Fruit fly (Drosophila melanogaster) whole organism, embryonic: Measurements from ENCODE around the gene CG14024.

ENCODE experiments used
- Adf1 ChIP-seq: fragments of 200-800 bp; sonication (Bioruptor generic); IDR thresholded peaks from 2 replicates; pipeline ENCODE4 v1.3.6; 2022; ENCODE audit warnings: missing biosample characterization, missing genetic modification characterization
- CG10431 ChIP-seq: fragments of 200-800 bp; sonication (Bioruptor generic); optimal IDR thresholded peaks from 3 replicates; lab custom pipeline; 2018; ENCODE audit warnings: missing biosample characterization, mild to moderate bottlenecking, missing genetic modification characterization
- CG10543 ChIP-seq: fragments of 200-800 bp; sonication (Bioruptor generic); optimal IDR thresholded peaks from 3 replicates; lab custom pipeline; 2017; ENCODE audit warnings: missing biosample characterization, mild to moderate bottlenecking, missing genetic modification characterization, moderate library complexity
- CG12071 ChIP-seq: fragments of 200-800 bp; sonication (Bioruptor generic); optimal IDR thresholded peaks from 3 replicates; lab custom pipeline; 2018; ENCODE audit warnings: missing biosample characterization, mild to moderate bottlenecking, missing genetic modification characterization
- CG14710 ChIP-seq: fragments of 200-800 bp; sonication (Bioruptor generic); optimal IDR thresholded peaks from 3 replicates; lab custom pipeline; 2019; ENCODE audit warnings: missing biosample characterization, mild to moderate bottlenecking, missing genetic modification characterization, moderate library complexity
- CG1602 ChIP-seq: fragments of 200-800 bp; sonication (Bioruptor generic); optimal IDR thresholded peaks from 3 replicates; lab custom pipeline; 2016; ENCODE audit warnings: missing biosample characterization, missing genetic modification characterization
- CG1832 ChIP-seq: fragments of 200-800 bp; sonication (Bioruptor generic); optimal IDR thresholded peaks from 2 replicates; lab custom pipeline; 2017; ENCODE audit warnings: missing biosample characterization, mild to moderate bottlenecking, missing genetic modification characterization, inconsistent platforms
- CG18476 ChIP-seq: fragments of 200-800 bp; sonication (Bioruptor generic); optimal IDR thresholded peaks from 2 replicates; lab custom pipeline; 2016; ENCODE audit warnings: missing biosample characterization, mild to moderate bottlenecking, missing genetic modification characterization
- CG2712 ChIP-seq: fragments of 200-800 bp; optimal IDR thresholded peaks from 3 replicates; lab custom pipeline; 2019; ENCODE audit warnings: missing biosample characterization, mild to moderate bottlenecking, missing genetic modification characterization, moderate library complexity
- CG2875 ChIP-seq: fragments of 200-800 bp; sonication (Bioruptor generic); optimal IDR thresholded peaks from 2 replicates; lab custom pipeline; 2017; ENCODE audit warnings: missing biosample characterization, mild to moderate bottlenecking, missing genetic modification characterization, missing genetic modification reagents
- CG33213 ChIP-seq: fragments of 200-800 bp; sonication (Bioruptor generic); optimal IDR thresholded peaks from 3 replicates; lab custom pipeline; 2016; ENCODE audit warnings: missing biosample characterization, missing genetic modification characterization
- CG3726 ChIP-seq: fragments of 200-800 bp; sonication (Bioruptor generic); IDR thresholded peaks from 3 replicates; pipeline ENCODE4, ENCODE4 v1.3.6; 2022; ENCODE audit warnings: missing biosample characterization, missing genetic modification characterization
- CG4328 ChIP-seq: fragments of 200-800 bp; sonication (Bioruptor generic); optimal IDR thresholded peaks from 3 replicates; lab custom pipeline; 2017; ENCODE audit warnings: missing biosample characterization, missing genetic modification reagents, missing genetic modification characterization
- CG4360 ChIP-seq: fragments of 200-800 bp; sonication (Bioruptor generic); IDR thresholded peaks from 2 replicates; pipeline ENCODE4 v1.3.6; 2022; ENCODE audit warnings: missing biosample characterization, missing genetic modification characterization
- CG5245 ChIP-seq: fragments of 200-800 bp; sonication (Bioruptor generic); optimal IDR thresholded peaks from 3 replicates; lab custom pipeline; 2016; ENCODE audit warnings: missing biosample characterization, missing genetic modification characterization
- CG6683 ChIP-seq: fragments of 200-800 bp; sonication (Bioruptor generic); optimal IDR thresholded peaks from 2 replicates; lab custom pipeline; 2017; ENCODE audit warnings: missing biosample characterization, mild to moderate bottlenecking, missing genetic modification characterization, missing genetic modification reagents
- CG7357 ChIP-seq: fragments of 200-800 bp; sonication (Bioruptor generic); IDR thresholded peaks from 3 replicates; pipeline ENCODE4 v1.3.6; 2022; ENCODE audit warnings: missing biosample characterization, missing genetic modification characterization
- CG7928 ChIP-seq: fragments of 200-800 bp; sonication (Bioruptor generic); optimal IDR thresholded peaks from 2 replicates; lab custom pipeline; 2017; ENCODE audit warnings: missing biosample characterization, mild to moderate bottlenecking, missing genetic modification characterization
- CG7987 ChIP-seq: fragments of 200-800 bp; sonication (Bioruptor generic); optimal IDR thresholded peaks from 2 replicates; lab custom pipeline; 2018; ENCODE audit warnings: missing biosample characterization, mild to moderate bottlenecking, missing genetic modification characterization, moderate library complexity
- CHES-1-like ChIP-seq: fragments of 200-800 bp; sonication (Bioruptor generic); optimal IDR thresholded peaks from 2 replicates; lab custom pipeline; 2016; ENCODE audit warnings: missing biosample characterization, missing genetic modification characterization
- D ChIP-seq, 2 experiments: fragments of 200-800 bp in 1 of 2; fragments of >200 bp in 1 of 2; sonication (Bioruptor generic) in 1 of 2; optimal IDR thresholded peaks; 2 replicates in 1 of 2; 3 replicates in 1 of 2; lab custom pipeline; 2017; ENCODE audit warnings: mild to moderate bottlenecking in 1 of 2, missing biosample characterization in 1 of 2, missing genetic modification characterization in 1 of 2, missing genetic modification reagents in 1 of 2
- Dip2 ChIP-seq: fragments of 200-800 bp; sonication (Bioruptor generic); IDR thresholded peaks from 2 replicates; pipeline ENCODE4 v1.3.6; 2022; ENCODE audit warnings: missing biosample characterization, missing genetic modification characterization
- E2f1 ChIP-seq: fragments of 200-800 bp; sonication (Bioruptor generic); IDR thresholded peaks from 2 replicates; pipeline ENCODE4 v1.3.6; 2022; ENCODE audit warnings: missing biosample characterization, missing genetic modification characterization
- Fer3 ChIP-seq: fragments of 200-800 bp; sonication (Bioruptor generic); optimal IDR thresholded peaks from 2 replicates; lab custom pipeline; 2018; ENCODE audit warnings: missing biosample characterization, mild to moderate bottlenecking, missing genetic modification characterization, moderate library complexity
- Hr39 ChIP-seq: fragments of >200 bp; optimal IDR thresholded peaks from 2 replicates; lab custom pipeline; 2017
- Hsf ChIP-seq: fragments of 200-800 bp; sonication (Bioruptor generic); optimal IDR thresholded peaks from 3 replicates; lab custom pipeline; 2016; ENCODE audit warnings: missing biosample characterization, missing genetic modification characterization
- Lhr ChIP-seq: fragments of 200-800 bp; sonication (Bioruptor generic); optimal IDR thresholded peaks from 3 replicates; lab custom pipeline; 2017; ENCODE audit warnings: mild to moderate bottlenecking, missing biosample characterization, missing genetic modification reagents, missing genetic modification characterization
- Mes4 ChIP-seq: fragments of 200-800 bp; sonication (Bioruptor generic); optimal IDR thresholded peaks from 2 replicates; lab custom pipeline; 2016; ENCODE audit warnings: missing biosample characterization, missing genetic modification characterization
- NC2β ChIP-seq: fragments of 200-800 bp; sonication (Bioruptor generic); optimal IDR thresholded peaks from 2 replicates; lab custom pipeline; 2016; ENCODE audit warnings: missing biosample characterization, missing genetic modification characterization
- Neu2 ChIP-seq: fragments of 200-800 bp; sonication (Bioruptor generic); optimal IDR thresholded peaks from 3 replicates; lab custom pipeline; 2016; ENCODE audit warnings: missing biosample characterization, missing genetic modification characterization, borderline replicate concordance
- Sry-β ChIP-seq: fragments of 200-800 bp; sonication (Bioruptor generic); optimal IDR thresholded peaks from 2 replicates; lab custom pipeline; 2018; ENCODE audit warnings: missing biosample characterization, mild to moderate bottlenecking, missing genetic modification characterization, moderate library complexity
- Trl ChIP-seq, 3 experiments: fragments of >200 bp in 2 of 3; fragments of 200-800 bp in 1 of 3; sonication (Bioruptor generic) in 1 of 3; optimal IDR thresholded peaks; 2 replicates in 1 of 3; 3 replicates in 2 of 3; lab custom pipeline; 2016 to 2017; ENCODE audit warnings: missing biosample characterization in 1 of 3, missing genetic modification characterization in 1 of 3
- Vsx1 ChIP-seq: fragments of 200-800 bp; sonication (Bioruptor generic); optimal IDR thresholded peaks from 2 replicates; lab custom pipeline; 2017; ENCODE audit warnings: missing biosample characterization, mild to moderate bottlenecking, missing genetic modification characterization, missing genetic modification reagents
- ab ChIP-seq: fragments of 200-800 bp; sonication (Bioruptor generic); optimal IDR thresholded peaks from 2 replicates; lab custom pipeline; 2016; ENCODE audit warnings: missing biosample characterization, missing genetic modification characterization
- btn ChIP-seq: fragments of 200-800 bp; sonication (Bioruptor generic); optimal IDR thresholded peaks from 2 replicates; lab custom pipeline; 2016; ENCODE audit warnings: missing biosample characterization, missing genetic modification characterization
- chm ChIP-seq: fragments of 200-800 bp; sonication (Bioruptor generic); IDR thresholded peaks from 2 replicates; pipeline ENCODE4 v1.3.6; 2022; ENCODE audit warnings: missing biosample characterization, missing genetic modification characterization
- ewg ChIP-seq: fragments of 200-800 bp; sonication (Bioruptor generic); optimal IDR thresholded peaks from 3 replicates; lab custom pipeline; 2017; ENCODE audit warnings: mild to moderate bottlenecking, missing biosample characterization, missing genetic modification reagents, missing genetic modification characterization
- eyg ChIP-seq: fragments of 200-800 bp; sonication (Bioruptor generic); optimal IDR thresholded peaks from 3 replicates; lab custom pipeline; 2016; ENCODE audit warnings: missing biosample characterization, missing genetic modification characterization
- gce ChIP-seq: fragments of 200-800 bp; sonication (Bioruptor generic); IDR thresholded peaks from 3 replicates; pipeline ENCODE4 v1.3.6; 2022; ENCODE audit warnings: missing biosample characterization, missing genetic modification characterization
- gem ChIP-seq: fragments of 200-800 bp; sonication (Bioruptor generic); optimal IDR thresholded peaks from 2 replicates; lab custom pipeline; 2019; ENCODE audit warnings: missing biosample characterization, mild to moderate bottlenecking, missing genetic modification characterization, moderate library complexity
- insv ChIP-seq, 2 experiments: fragments of 200-800 bp; sonication (Bioruptor generic); optimal IDR thresholded peaks; 3 replicates each; lab custom pipeline; 2016 to 2018; ENCODE audit warnings: missing biosample characterization in 2 of 2, missing genetic modification characterization in 2 of 2
- kni ChIP-seq: fragments of 200-800 bp; sonication (Bioruptor generic); optimal IDR thresholded peaks from 3 replicates; lab custom pipeline; 2017; ENCODE audit warnings: mild to moderate bottlenecking, missing biosample characterization, missing genetic modification reagents, missing genetic modification characterization
- lbe ChIP-seq: fragments of 200-800 bp; sonication (Bioruptor generic); optimal IDR thresholded peaks from 2 replicates; lab custom pipeline; 2016; ENCODE audit warnings: missing biosample characterization, mild to moderate bottlenecking, missing genetic modification characterization
- nau ChIP-seq: fragments of 200-800 bp; sonication (Bioruptor generic); optimal IDR thresholded peaks from 3 replicates; lab custom pipeline; 2017; ENCODE audit warnings: missing biosample characterization, mild to moderate bottlenecking, missing genetic modification characterization, missing genetic modification reagents
- nmo ChIP-seq: fragments of 200-800 bp; sonication (Bioruptor generic); optimal IDR thresholded peaks from 2 replicates; lab custom pipeline; 2018; ENCODE audit warnings: missing biosample characterization, mild to moderate bottlenecking, missing genetic modification characterization, moderate library complexity
- pum ChIP-seq: fragments of 200-800 bp; sonication (Bioruptor generic); optimal IDR thresholded peaks from 2 replicates; lab custom pipeline; 2016; ENCODE audit warnings: missing biosample characterization, missing genetic modification characterization
- row ChIP-seq: fragments of 200-800 bp; sonication (Bioruptor generic); IDR thresholded peaks from 3 replicates; pipeline ENCODE4 v1.3.6; 2022; ENCODE audit warnings: missing biosample characterization, missing genetic modification characterization
- slou ChIP-seq: fragments of 200-800 bp; sonication (Bioruptor generic); optimal IDR thresholded peaks from 3 replicates; lab custom pipeline; 2016; ENCODE audit warnings: missing biosample characterization, missing genetic modification characterization
- wor ChIP-seq: fragments of 200-800 bp; sonication (Bioruptor generic); IDR thresholded peaks from 2 replicates; pipeline ENCODE4 v1.3.6; 2022; ENCODE audit warnings: missing biosample characterization, missing genetic modification characterization
- yki ChIP-seq: fragments of >200 bp; optimal IDR thresholded peaks from 3 replicates; lab custom pipeline; 2018

The CG14024 gene

DNA sequence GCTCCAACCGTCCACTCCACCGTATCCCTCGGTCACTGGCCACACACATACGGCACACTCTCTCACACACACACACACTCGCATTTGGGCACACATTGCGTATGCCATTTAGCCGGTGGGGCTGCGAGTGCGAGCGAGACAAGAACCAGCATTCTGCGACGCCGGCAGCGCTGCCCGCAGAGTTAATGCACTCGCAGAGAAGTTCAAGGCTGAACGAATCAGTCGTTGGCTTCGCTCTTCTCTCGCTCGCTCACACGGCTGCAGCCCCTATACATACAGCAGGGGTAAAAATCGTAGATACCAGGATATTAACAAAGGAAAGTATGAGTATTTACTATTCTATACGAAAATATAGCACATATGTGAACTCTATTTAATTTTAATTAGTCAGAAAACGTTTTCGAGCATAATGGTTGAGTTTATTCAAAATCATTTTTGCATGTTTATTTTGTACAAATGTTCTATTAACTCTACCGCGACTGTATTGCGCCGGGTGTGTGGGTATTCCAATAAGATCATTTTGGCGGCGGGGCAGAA is 21.6 kb downstream of the CG14024 start (continued):
- TF ChIP-seq gce (no peak; the same call in 2 of the 3 replicates), CG10543 (no peak), lbe (GFP tag; lab: Kevin White, UChicago) (peak; percentile 98), CG7987 (GFP tag; lab: Kevin White, UChicago) (no peak), Neu2 (GFP tag; lab: Kevin White, UChicago) (no peak), yki (lab: Kevin White, UChicago) (peak; percentile 31), CG12071 (GFP tag; lab: Kevin White, UChicago) (peak; percentile 62), kni (GFP tag; lab: Kevin White, UChicago) (peak; percentile 31), Dip2 (GFP tag; lab: Robert Waterston, UW) (no peak), chm (0 out of 2 replicates have a peak, but pooled peaks have one; percentile 25), wor (GFP tag; lab: Robert Waterston, UW) (peak; percentile 44), pum (GFP tag; lab: Kevin White, UChicago) (peak; percentile 54), CG7928 (GFP tag; lab: Kevin White, UChicago) (no peak), Trl (optimal IDR thresholded peaks at IDR 0.05; lab: Kevin White, UChicago) (peak in 1 of 2 experiments; percentile 32), Trl (GFP tag; optimal IDR thresholded peaks at IDR 0.05; lab: Kevin White, UChicago) (peak; percentile 52), CG4360 (GFP tag; lab: Robert Waterston, UW) (no peak), Hsf (peak; percentile 72), CG2875 (peak; percentile 55), Fer3 (tag; lab: Kevin White, UChicago) (peak; percentile 50), btn (GFP tag; lab: Kevin White, UChicago) (no peak), CG6683 (GFP tag; lab: Kevin White, UChicago) (peak; percentile 39), nau (GFP tag; lab: Kevin White, UChicago) (peak; percentile 79), CG1602 (GFP tag; lab: Kevin White, UChicago) (peak; percentile 55), gem (tag; lab: Kevin White, UChicago) (peak; percentile 89), ab (no peak), D (optimal IDR thresholded peaks at IDR 0.05; lab: Kevin White, UChicago) (no peak), D (GFP tag; optimal IDR thresholded peaks at IDR 0.05; lab: Kevin White, UChicago) (peak; percentile 86), CG7357 (peak; percentile 45; the same call in 1 of the 3 replicates), Mes4 (peak; percentile 62), Adf1 (GFP tag; lab: Robert Waterston, UW) (peak; percentile 77), CG5245 (GFP tag; lab: Kevin White, UChicago) (peak; percentile 55), eyg (no peak), CG33213 (GFP tag; lab: Kevin White, UChicago) (peak; percentile 7), row (GFP tag; lab: Robert Waterston, UW) (peak; percentile 91), ewg (GFP tag; lab: Kevin White, UChicago) (peak; percentile 64), Lhr (peak; percentile 50), CHES-1-like (GFP tag; lab: Kevin White, UChicago) (no peak), CG18476 (GFP tag; lab: Kevin White, UChicago) (peak; percentile 61), CG14710 (peak; percentile 87), insv (GFP tag; optimal IDR thresholded peaks at IDR 0.05; lab: Kevin White, UChicago) (peak in 1 of 2 experiments; percentile 71), Hr39 (no peak), Vsx1 (GFP tag; lab: Kevin White, UChicago) (peak; percentile 62), CG4328 (peak; percentile 32), CG2712 (tag; lab: Kevin White, UChicago) (peak; percentile 91), CG10431 (GFP tag; lab: Kevin White, UChicago) (peak; percentile 74), E2f1 (peak; percentile 60), CG3726 (GFP tag; lab: Robert Waterston, UW) (no peak), CG1832 (GFP tag; lab: Kevin White, UChicago) (peak; percentile 79), slou (GFP tag; lab: Kevin White, UChicago) (peak; percentile 7), NC2β (peak; percentile 65), nmo (GFP tag; lab: Kevin White, UChicago) (peak; percentile 89), Sry-β (GFP tag; lab: Kevin White, UChicago) (peak; percentile 14)
